Fruit fly (Drosophila melanogaster) whole organism, embryonic: ENCODE data around the gene ND-30.

ENCODE experiments used
- BtbVII ChIP-seq: fragments of 200-800 bp; sonication (Bioruptor generic); optimal IDR thresholded peaks from 3 replicates; lab custom pipeline; 2017; ENCODE audit warnings: missing biosample characterization, mild to moderate bottlenecking, missing genetic modification characterization
- CG10565 ChIP-seq: fragments of 200-800 bp; sonication (Bioruptor generic); optimal IDR thresholded peaks from 3 replicates; lab custom pipeline; 2016; ENCODE audit warnings: missing biosample characterization, mild to moderate bottlenecking, missing genetic modification characterization
- CG12391 ChIP-seq: fragments of 200-800 bp; sonication (Bioruptor generic); optimal IDR thresholded peaks from 3 replicates; lab custom pipeline; 2018; ENCODE audit warnings: missing biosample characterization, mild to moderate bottlenecking, missing genetic modification characterization, moderate library complexity
- CG6654 ChIP-seq: fragments of 200-800 bp; sonication (Bioruptor generic); optimal IDR thresholded peaks from 2 replicates; lab custom pipeline; 2017; ENCODE audit warnings: missing biosample characterization, mild to moderate bottlenecking, missing genetic modification characterization
- peb ChIP-seq: fragments of 200-800 bp; sonication (Bioruptor generic); IDR thresholded peaks from 2 replicates; pipeline ENCODE4 v1.3.6; 2022; ENCODE audit warnings: missing biosample characterization, missing genetic modification characterization

DNA sequence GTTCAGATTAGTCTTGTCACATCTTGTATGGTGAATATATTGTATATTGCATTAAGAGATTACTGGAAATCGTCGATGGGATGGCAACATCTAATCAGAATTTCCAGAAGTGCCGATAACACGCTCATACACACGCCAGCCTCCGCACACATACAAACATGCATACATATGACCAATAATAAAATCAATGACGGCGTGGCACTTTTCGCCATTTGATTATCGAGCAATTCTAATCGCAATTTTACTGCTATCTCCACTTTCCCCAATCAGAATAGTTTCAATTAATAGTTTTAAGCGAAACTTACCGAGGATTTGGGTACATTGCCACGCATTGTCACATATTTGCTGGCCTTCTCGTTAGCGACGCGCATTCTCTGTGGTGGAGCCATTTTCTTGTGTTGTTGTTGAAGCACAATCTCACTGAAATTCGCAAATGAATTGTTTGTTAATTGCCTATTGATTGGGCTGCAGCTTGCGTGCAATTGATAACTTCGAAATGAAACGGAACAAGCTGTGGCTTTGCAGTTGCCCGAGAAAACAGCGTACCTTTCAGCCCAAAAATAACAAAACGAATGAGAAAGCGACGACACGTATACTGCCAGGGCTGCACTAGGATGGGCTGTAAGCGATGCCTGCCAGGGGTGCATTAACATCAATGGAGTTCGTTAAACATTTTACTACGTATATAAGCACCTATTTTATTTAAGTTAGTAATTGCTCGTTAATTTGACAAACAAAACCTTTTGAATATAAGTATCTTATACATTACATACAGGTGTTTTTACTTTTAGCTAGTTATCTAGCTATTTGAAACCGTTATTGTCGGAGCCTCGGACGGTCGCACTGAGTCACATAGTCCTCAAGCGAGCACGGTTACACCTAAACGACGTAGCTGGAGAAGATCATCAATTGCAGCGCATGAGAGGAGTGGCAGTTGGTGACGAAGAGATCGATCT lies 39.3 kb upstream of the ND-30 start, which contains the start of the genes CG32276 and gry:
- TF ChIP-seq CG6654 (GFP tag; lab: Kevin White, UChicago) (no peak), BtbVII (peak; percentile 35), CG12391 (peak; percentile 91), CG10565 (peak; percentile 26), peb (GFP tag; lab: Robert Waterston, UW) (no peak)
